Worm (Caenorhabditis elegans) whole organism, young adult: ENCODE measurements around the gene aka-1.

Experiments used
- ceh-91 ChIP-seq: fragments of 200-800 bp; sonication (Bioruptor generic); IDR thresholded peaks from 2 replicates; pipeline ENCODE4 v1.3.6; 2022; ENCODE audit warnings: missing genetic modification reagents, missing genetic modification characterization, missing compliant biosample characterization
- him-1 ChIP-seq: sonication (generic microtip); optimal IDR thresholded peaks from 2 replicates; lab custom pipeline; 2016; ENCODE audit warnings: missing genotype, missing genetic modification reagents, missing genetic modification characterization, missing compliant biosample characterization
- lin-54 ChIP-seq: fragments of 200-800 bp; sonication (Bioruptor generic); optimal IDR thresholded peaks from 2 replicates; lab custom pipeline; 2018; ENCODE audit warnings: mild to moderate bottlenecking, missing genetic modification characterization, missing compliant biosample characterization
- sptf-2 ChIP-seq: fragments of 200-800 bp; sonication (Bioruptor generic); optimal IDR thresholded peaks from 2 replicates; lab custom pipeline; 2018; ENCODE audit warnings: mild to moderate bottlenecking, missing genetic modification characterization, missing compliant biosample characterization

DNA sequence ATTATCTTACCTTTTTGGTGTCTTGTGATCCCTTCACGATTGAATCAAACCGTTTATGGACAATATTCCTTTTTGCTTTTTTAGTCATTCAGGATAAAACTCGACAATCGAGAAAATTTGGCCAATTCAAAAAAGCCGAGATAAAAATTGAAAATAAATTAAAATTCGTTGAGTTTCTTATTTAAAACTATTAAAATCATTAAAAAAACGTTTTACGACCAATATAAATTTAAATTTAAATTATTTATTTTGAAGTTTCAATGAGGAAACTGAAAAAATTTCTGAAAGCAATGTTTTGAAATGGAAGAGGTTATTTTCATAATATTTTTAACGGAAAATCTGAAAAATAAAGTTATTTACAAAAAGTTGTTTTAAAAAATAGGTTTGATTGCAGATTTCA, 44.9 kb upstream of the aka-1 start, which contains the start of gene ZK1290.15:
- TF ChIP-seq him-1 (tag; lab: Kevin White, UChicago) (no peak), ceh-91 (no peak), sptf-2 (GFP tag; lab: Kevin White, UChicago) (no peak), lin-54 (no peak)
